Fruit fly (Drosophila melanogaster): ENCODE results near the gene CG31882.

Gene CG31882

DNA sequence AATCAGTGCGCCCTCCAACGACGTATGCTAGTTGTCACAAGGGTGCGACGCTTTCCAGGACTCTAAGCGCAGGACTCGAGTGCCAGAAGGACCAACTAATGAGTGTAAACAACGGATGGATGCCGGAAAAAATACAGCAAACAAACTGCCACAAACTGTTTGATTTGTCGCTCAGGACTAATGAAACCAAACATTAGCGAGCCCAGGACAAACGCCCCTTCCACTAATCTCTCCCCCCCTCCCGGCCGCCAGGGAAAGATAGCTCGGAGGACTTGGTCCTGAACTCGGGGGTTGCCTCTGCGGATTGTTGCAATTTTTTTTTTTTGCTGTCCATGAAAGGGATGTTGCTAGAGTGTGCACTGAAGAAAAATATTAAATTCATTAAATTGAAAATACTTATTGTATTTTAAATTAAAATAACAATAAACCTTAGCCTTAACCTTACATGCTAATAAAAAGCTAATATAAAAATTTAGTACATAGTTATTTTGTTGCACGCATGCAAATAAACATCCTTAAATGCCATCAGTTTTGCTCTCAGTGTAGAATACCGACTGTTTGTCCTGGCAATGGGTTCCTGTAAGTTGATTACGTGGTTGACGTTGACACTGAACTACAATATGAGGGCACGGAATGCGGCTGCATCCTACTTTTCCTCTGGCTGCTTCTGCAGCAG, 30.3 kb downstream of the CG31882 start:
- TF ChIP-seq CG14711 (tag; optimal IDR thresholded peaks at IDR 0.05): no peak
- TF ChIP-seq ovo (GFP tag; optimal IDR thresholded peaks at IDR 0.05): no peak
- TF ChIP-seq toe (GFP tag; optimal IDR thresholded peaks at IDR 0.05): no peak

DNA sequence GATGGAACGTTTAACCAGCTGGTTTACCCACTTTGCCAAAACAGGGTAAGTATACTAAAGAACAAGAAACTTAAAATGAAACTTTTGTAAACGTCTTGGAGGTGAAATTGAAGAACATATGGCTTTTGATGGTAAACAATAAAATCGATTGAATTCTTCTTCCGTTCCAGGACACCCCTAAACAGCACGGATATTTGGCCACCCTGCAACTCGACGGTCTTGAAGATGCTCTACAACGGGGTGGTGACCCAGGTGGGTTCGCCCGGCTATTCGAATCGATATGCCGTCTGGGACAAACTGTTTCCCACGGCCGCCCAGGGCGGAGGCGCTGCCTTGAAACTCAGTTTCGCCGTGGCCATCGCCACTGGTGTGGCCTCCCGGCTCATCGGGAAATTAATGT, 33.9 kb downstream of the CG31882 start:
- TF ChIP-seq kay (GFP tag; ENCODE audit: borderline replicate concordance) (no peak), Clk (GFP tag; optimal IDR thresholded peaks at IDR 0.05) (no peak), Crg-1 (GFP tag; optimal IDR thresholded peaks at IDR 0.05) (no peak), Hr96 (GFP tag; optimal IDR thresholded peaks at IDR 0.05) (no peak), CG7101 (tag; optimal IDR thresholded peaks at IDR 0.05) (no peak), bab1 (GFP tag; optimal IDR thresholded peaks at IDR 0.05) (no peak), CG1620 (GFP tag; optimal IDR thresholded peaks at IDR 0.05) (no peak), ovo (GFP tag; optimal IDR thresholded peaks at IDR 0.05) (no peak), pad (GFP tag; optimal IDR thresholded peaks at IDR 0.05) (no peak), toe (GFP tag; optimal IDR thresholded peaks at IDR 0.05) (no peak), tj (GFP tag; optimal IDR thresholded peaks at IDR 0.05) (no peak), CG14711 (tag; optimal IDR thresholded peaks at IDR 0.05) (no peak)

DNA sequence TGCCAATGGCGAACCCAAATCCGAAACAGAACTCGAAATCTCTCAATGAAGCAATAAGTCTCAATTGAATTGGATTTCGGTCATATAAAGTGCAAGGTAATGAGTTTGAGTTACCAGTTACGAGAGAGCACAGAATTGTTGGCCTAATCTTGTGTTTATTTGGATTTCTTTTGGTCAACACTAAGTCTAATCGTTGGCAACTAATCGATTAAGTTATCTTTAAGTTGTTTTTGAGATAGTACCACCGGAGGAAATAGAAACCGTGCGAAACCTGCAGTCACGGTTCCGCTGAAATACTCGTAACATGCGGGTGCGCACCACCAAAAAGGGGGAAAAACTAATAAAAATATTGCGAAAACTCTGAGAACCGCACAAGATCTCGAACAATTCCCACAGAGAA, 35.9 kb downstream of the CG31882 start, which contains the start of gene CG3841:
CG3841 (plus strand) TSS at position 301 of the 400 bp plus-strand sequence.
- TF ChIP-seq Crg-1 (GFP tag; optimal IDR thresholded peaks at IDR 0.05) (no peak), Clk (GFP tag; optimal IDR thresholded peaks at IDR 0.05) (no peak), kay (GFP tag; ENCODE audit: borderline replicate concordance) (no peak)

DNA sequence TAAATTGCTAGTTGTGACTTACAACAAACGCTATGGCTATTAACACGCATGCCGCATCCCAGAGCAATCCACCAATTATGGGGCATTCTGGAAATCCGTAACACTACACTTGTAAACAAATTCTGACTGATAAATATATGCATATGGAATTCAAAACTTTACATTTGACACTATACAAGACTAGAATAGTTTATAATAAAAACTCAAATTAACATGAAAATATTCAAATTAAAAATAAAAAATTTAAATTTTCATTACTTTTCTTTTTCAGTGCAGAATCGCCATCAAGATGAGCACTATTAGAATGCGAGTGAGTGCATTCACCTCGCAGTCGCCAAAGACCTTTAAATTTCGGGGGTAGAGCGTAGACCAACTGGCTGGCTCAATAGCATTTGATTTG, 39.1 kb downstream of the CG31882 start:
- no peak for TF ChIP-seq CG7101 (tag; optimal IDR thresholded peaks at IDR 0.05)
- TF ChIP-seq CG1620 (GFP tag; optimal IDR thresholded peaks at IDR 0.05): no peak
- no peak for TF ChIP-seq cnc (optimal IDR thresholded peaks at IDR 0.05)
- TF ChIP-seq tj (GFP tag; optimal IDR thresholded peaks at IDR 0.05): no peak
- TF ChIP-seq Crg-1 (GFP tag; optimal IDR thresholded peaks at IDR 0.05): no peak
- TF ChIP-seq ovo (GFP tag; optimal IDR thresholded peaks at IDR 0.05): no peak
- no peak for TF ChIP-seq Clk (GFP tag; optimal IDR thresholded peaks at IDR 0.05)
- no peak for TF ChIP-seq Hr96 (GFP tag; optimal IDR thresholded peaks at IDR 0.05)
- TF ChIP-seq CG33017 (tag; optimal IDR thresholded peaks at IDR 0.05): no peak
- TF ChIP-seq CG5204 (GFP tag; optimal IDR thresholded peaks at IDR 0.05): no peak

DNA sequence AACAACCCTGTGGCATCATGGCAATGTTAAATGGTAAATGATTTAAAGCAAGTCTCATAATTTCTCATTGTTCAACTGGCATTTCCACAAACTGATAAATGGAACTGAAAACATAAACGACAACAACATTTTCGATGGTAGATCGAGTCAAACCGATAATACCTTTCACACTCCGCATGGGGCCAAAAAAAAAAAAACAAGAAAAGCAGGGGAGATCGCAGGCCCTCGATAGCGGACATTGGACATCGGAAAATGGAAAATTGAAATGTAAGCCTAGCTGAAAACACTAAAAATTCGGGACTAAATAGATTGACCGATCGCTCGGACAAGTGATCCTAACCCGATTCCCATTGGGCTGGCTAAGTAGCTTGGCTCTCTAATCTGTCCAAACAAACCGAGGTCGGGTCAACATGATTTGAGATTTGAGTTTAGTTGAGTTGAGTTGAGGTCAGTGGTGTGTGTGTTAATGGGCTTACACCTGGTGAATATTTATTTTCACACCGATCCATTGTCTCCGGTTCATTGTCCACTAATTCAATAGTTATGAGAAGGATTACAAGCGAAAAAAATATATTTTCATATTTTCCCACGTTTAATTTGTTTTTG, 40.9 kb downstream of the CG31882 start:
- no peak for TF ChIP-seq tj (GFP tag; optimal IDR thresholded peaks at IDR 0.05)
- TF ChIP-seq Crg-1 (GFP tag; optimal IDR thresholded peaks at IDR 0.05): no peak
- no peak for TF ChIP-seq ovo (GFP tag; optimal IDR thresholded peaks at IDR 0.05)
- TF ChIP-seq CG11617 (GFP tag; optimal IDR thresholded peaks at IDR 0.05): no peak
- no peak for TF ChIP-seq CG1620 (GFP tag; optimal IDR thresholded peaks at IDR 0.05)
- no peak for TF ChIP-seq CG7101 (tag; optimal IDR thresholded peaks at IDR 0.05)
- TF ChIP-seq CG33017 (tag; optimal IDR thresholded peaks at IDR 0.05): no peak
- no peak for TF ChIP-seq kay (GFP tag; ENCODE audit: borderline replicate concordance)
- TF ChIP-seq bab1 (GFP tag; optimal IDR thresholded peaks at IDR 0.05): no peak
- no peak for TF ChIP-seq cnc (optimal IDR thresholded peaks at IDR 0.05)
- no peak for TF ChIP-seq cic (GFP tag; optimal IDR thresholded peaks at IDR 0.05)
- TF ChIP-seq pad (GFP tag; optimal IDR thresholded peaks at IDR 0.05): no peak
- no peak for TF ChIP-seq toe (GFP tag; optimal IDR thresholded peaks at IDR 0.05)
- no peak for TF ChIP-seq Mnt (GFP tag; optimal IDR thresholded peaks at IDR 0.05)
- no peak for TF ChIP-seq CG5204 (GFP tag; optimal IDR thresholded peaks at IDR 0.05)
- no peak for TF ChIP-seq CG12768 (GFP tag; optimal IDR thresholded peaks at IDR 0.05)
- TF ChIP-seq CG14711 (tag; optimal IDR thresholded peaks at IDR 0.05): no peak

DNA sequence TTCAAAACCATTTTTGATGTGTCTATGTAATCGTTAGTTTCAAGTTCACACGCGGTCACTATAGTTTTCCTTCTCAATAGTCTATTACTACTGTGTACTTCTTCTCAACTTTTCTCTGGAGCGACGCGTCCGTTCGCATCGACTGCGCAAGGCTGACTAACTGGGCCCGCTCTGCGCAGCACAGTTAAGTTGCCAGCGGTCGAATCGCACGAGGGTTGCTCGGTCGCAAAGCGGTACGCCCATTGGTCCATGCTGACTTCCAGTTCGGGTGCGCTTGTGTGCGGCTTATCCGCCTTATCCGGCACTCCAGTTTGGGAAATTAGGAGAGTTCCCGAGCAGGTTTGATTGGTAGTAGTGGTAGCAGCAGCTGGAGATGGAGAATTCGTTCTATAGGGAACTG, 43.5 kb downstream of the CG31882 start, which contains the start of gene gcm:
gcm (minus strand) TSS at position 164 of the 400 bp plus-strand sequence.
- TF ChIP-seq CG11617 (GFP tag; optimal IDR thresholded peaks at IDR 0.05) (no peak), ovo (GFP tag; optimal IDR thresholded peaks at IDR 0.05) (no peak), toe (GFP tag; optimal IDR thresholded peaks at IDR 0.05) (no peak), CG12768 (GFP tag; optimal IDR thresholded peaks at IDR 0.05) (no peak), cic (GFP tag; optimal IDR thresholded peaks at IDR 0.05) (no peak), CG1620 (GFP tag; optimal IDR thresholded peaks at IDR 0.05) (no peak), kay (GFP tag; ENCODE audit: borderline replicate concordance) (no peak), bab1 (GFP tag; optimal IDR thresholded peaks at IDR 0.05) (no peak), tj (GFP tag; optimal IDR thresholded peaks at IDR 0.05) (no peak), CG33017 (tag; optimal IDR thresholded peaks at IDR 0.05) (no peak), pad (GFP tag; optimal IDR thresholded peaks at IDR 0.05) (no peak), CG5204 (GFP tag; optimal IDR thresholded peaks at IDR 0.05) (no peak), CG7101 (tag; optimal IDR thresholded peaks at IDR 0.05) (no peak), cnc (optimal IDR thresholded peaks at IDR 0.05) (no peak), Clk (GFP tag; optimal IDR thresholded peaks at IDR 0.05) (no peak)

DNA sequence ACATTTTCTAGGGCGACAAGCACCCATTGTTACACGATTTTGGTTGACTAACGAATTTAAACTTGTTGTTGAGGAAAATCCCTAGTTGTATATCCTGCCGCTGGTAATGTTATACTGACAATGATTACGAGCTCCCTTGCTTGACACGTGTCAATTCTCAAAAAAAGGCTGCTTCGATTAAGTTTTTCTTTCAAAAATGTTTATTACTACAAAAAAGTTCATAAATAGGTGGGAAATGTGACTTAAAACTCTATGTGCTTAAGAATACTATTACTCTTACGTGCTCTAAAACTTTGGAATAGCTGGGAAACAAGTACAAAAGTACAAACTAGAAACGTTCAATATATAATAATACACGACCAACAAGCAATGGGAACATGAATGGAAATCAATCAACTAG, 45.5 kb downstream of the CG31882 start, which contains the start of gene CG31709:
CG31709 (minus strand) TSS at position 101 of the 400 bp plus-strand sequence.
- TF ChIP-seq CG11617 (GFP tag; optimal IDR thresholded peaks at IDR 0.05): no peak
- no peak for TF ChIP-seq Mnt (GFP tag; optimal IDR thresholded peaks at IDR 0.05)
- TF ChIP-seq toe (GFP tag; optimal IDR thresholded peaks at IDR 0.05): no peak
- no peak for TF ChIP-seq CG1620 (GFP tag; optimal IDR thresholded peaks at IDR 0.05)
- no peak for TF ChIP-seq Clk (GFP tag; optimal IDR thresholded peaks at IDR 0.05)
- no peak for TF ChIP-seq CG5204 (GFP tag; optimal IDR thresholded peaks at IDR 0.05)
- TF ChIP-seq CG7101 (tag; optimal IDR thresholded peaks at IDR 0.05): no peak
- no peak for TF ChIP-seq pad (GFP tag; optimal IDR thresholded peaks at IDR 0.05)
- TF ChIP-seq CG14711 (tag; optimal IDR thresholded peaks at IDR 0.05): no peak
- no peak for TF ChIP-seq tj (GFP tag; optimal IDR thresholded peaks at IDR 0.05)
- no peak for TF ChIP-seq Hr96 (GFP tag; optimal IDR thresholded peaks at IDR 0.05)
- TF ChIP-seq ovo (GFP tag; optimal IDR thresholded peaks at IDR 0.05): no peak
- TF ChIP-seq Crg-1 (GFP tag; optimal IDR thresholded peaks at IDR 0.05): no peak
- TF ChIP-seq CG12768 (GFP tag; optimal IDR thresholded peaks at IDR 0.05): no peak
- no peak for TF ChIP-seq kay (GFP tag; ENCODE audit: borderline replicate concordance)
- no peak for TF ChIP-seq bab1 (GFP tag; optimal IDR thresholded peaks at IDR 0.05)
- TF ChIP-seq CG7045 (GFP tag; optimal IDR thresholded peaks at IDR 0.05): no peak
- TF ChIP-seq cnc (optimal IDR thresholded peaks at IDR 0.05): no peak
- no peak for TF ChIP-seq cic (GFP tag; optimal IDR thresholded peaks at IDR 0.05)
